Fruit fly (Drosophila melanogaster): Measurements from ENCODE around the gene CG11226.

CG11226 gene

DNA sequence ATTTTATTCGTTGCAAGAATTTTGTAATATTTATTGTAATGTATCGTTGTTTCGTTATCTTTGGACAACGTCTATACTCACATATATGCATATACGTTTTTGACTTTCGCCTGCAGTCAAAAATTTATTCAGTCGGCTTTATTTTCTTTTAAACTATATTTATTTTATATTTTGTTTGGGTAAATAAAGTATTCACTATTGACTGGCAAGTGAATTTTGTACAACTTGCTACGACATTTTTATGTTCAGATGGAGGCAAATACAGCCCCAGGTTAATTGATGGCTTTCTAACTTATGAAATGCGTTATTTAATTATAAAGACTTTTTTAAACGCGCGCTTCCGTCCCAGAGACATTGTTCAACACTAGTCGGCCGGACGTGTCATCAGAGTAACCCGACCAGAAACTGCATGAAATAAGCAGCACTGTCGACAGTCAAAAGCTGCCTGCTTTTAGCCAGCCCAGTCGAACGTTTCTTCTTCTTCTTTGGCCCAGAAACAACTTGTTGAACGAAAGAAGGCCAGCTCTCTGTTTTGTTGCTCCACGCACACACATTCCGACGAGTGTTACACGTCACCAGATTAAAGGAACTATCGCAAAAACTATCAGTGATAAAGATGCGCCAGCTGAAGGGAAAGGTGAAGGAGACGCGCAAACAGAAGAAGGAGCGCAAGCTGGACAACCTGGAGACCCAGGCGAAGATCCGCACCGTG lies 26.7 kb downstream of the CG11226 start, which contains the start of gene CG33169 (continued):
- TF ChIP-seq Dfd (GFP tag; optimal IDR thresholded peaks at IDR 0.05) = no peak
- TF ChIP-seq cwo (GFP tag; optimal IDR thresholded peaks at IDR 0.05) = peak; percentile 56
- TF ChIP-seq eve (GFP tag; optimal IDR thresholded peaks at IDR 0.05) = no peak
- TF ChIP-seq unc-4 (GFP tag; IDR thresholded peaks at IDR 0.05; ENCODE audit: partially characterized antibody) = peak; percentile 57
- TF ChIP-seq p53 (GFP tag; optimal IDR thresholded peaks at IDR 0.05) = peak; percentile 89
- peak; percentile 55 for TF ChIP-seq CG9727 (GFP tag; optimal IDR thresholded peaks at IDR 0.05)
- TF ChIP-seq CG7928 (GFP tag; optimal IDR thresholded peaks at IDR 0.05) = peak; percentile 67
- peak; percentile 59 for TF ChIP-seq Sox102F (GFP tag; optimal IDR thresholded peaks at IDR 0.05)
- peak; percentile 91 for TF ChIP-seq CG42726 (GFP tag; IDR thresholded peaks at IDR 0.05; ENCODE audit: partially characterized antibody)
- TF ChIP-seq CG10654 (GFP tag; optimal IDR thresholded peaks at IDR 0.05) = peak; percentile 80
- TF ChIP-seq kay (GFP tag; optimal IDR thresholded peaks at IDR 0.05) = peak; percentile 99
- peak; percentile 41 for TF ChIP-seq dmrt11E (tag; optimal IDR thresholded peaks at IDR 0.05)
- TF ChIP-seq maf-S (GFP tag; optimal IDR thresholded peaks at IDR 0.05) = peak; percentile 88
- TF ChIP-seq CG18011 (GFP tag; optimal IDR thresholded peaks at IDR 0.05) = peak; percentile 100
- peak; percentile 49; the same call in 1 of the 3 replicates for TF ChIP-seq HLH4C (GFP tag; IDR thresholded peaks at IDR 0.05; ENCODE audit: partially characterized antibody)
- peak; percentile 85 for TF ChIP-seq CG3838 (GFP tag; optimal IDR thresholded peaks at IDR 0.05)
- peak; percentile 74 for TF ChIP-seq CG32772 (GFP tag; IDR thresholded peaks at IDR 0.05)
- peak; percentile 73 for TF ChIP-seq CG14667 (GFP tag; IDR thresholded peaks at IDR 0.05)
- TF ChIP-seq CG16815 (GFP tag; optimal IDR thresholded peaks at IDR 0.05) = peak; percentile 77
- TF ChIP-seq CG10321 (GFP tag; IDR thresholded peaks at IDR 0.05) = peak; percentile 56; the same call in 1 of the 2 replicates
- TF ChIP-seq tll (GFP tag; optimal IDR thresholded peaks at IDR 0.05) = peak in 1 of 2 experiments; percentile 16
- peak; percentile 30 for TF ChIP-seq lbe (GFP tag; optimal IDR thresholded peaks at IDR 0.05)
- TF ChIP-seq Doc2 (GFP tag; IDR thresholded peaks at IDR 0.05) = peak; percentile 70; the same call in 1 of the 2 replicates
- peak; percentile 56 for TF ChIP-seq Vsx1 (GFP tag; optimal IDR thresholded peaks at IDR 0.05)
- TF ChIP-seq CG13287 (GFP tag; IDR thresholded peaks at IDR 0.05; ENCODE audit: partially characterized antibody) = peak; percentile 74
- peak; percentile 100 for TF ChIP-seq scrt (GFP tag; optimal IDR thresholded peaks at IDR 0.05)
- peak; percentile 56; the same call in 1 of the 3 replicates for TF ChIP-seq vnd (GFP tag; IDR thresholded peaks at IDR 0.05; ENCODE audit: partially characterized antibody)
- TF ChIP-seq CG8478 (optimal IDR thresholded peaks at IDR 0.05) = no peak
- peak; percentile 46 for TF ChIP-seq en (GFP tag; optimal IDR thresholded peaks at IDR 0.05)
- TF ChIP-seq CG13123 (GFP tag; optimal IDR thresholded peaks at IDR 0.05) = peak; percentile 60
- peak; percentile 50 for TF ChIP-seq tna (GFP tag; IDR thresholded peaks at IDR 0.05; ENCODE audit: partially characterized antibody)
- TF ChIP-seq CG4282 (GFP tag; optimal IDR thresholded peaks at IDR 0.05) = peak; percentile 84
- TF ChIP-seq CG9817 (tag; optimal IDR thresholded peaks at IDR 0.05) = peak; percentile 92
- peak; percentile 23 for TF ChIP-seq CG2202 (tag; optimal IDR thresholded peaks at IDR 0.05)
- TF ChIP-seq dysf (GFP tag; IDR thresholded peaks at IDR 0.05) = peak; percentile 83
- TF ChIP-seq stwl (tag; optimal IDR thresholded peaks at IDR 0.05) = peak; percentile 96
- TF ChIP-seq CG31224 (GFP tag; IDR thresholded peaks at IDR 0.05) = peak; percentile 69
- peak; percentile 91 for TF ChIP-seq pho (GFP tag; optimal IDR thresholded peaks at IDR 0.05)
- TF ChIP-seq mld (GFP tag; IDR thresholded peaks at IDR 0.05; ENCODE audit: partially characterized antibody) = no peak
- TF ChIP-seq CG12744 (GFP tag; optimal IDR thresholded peaks at IDR 0.05) = peak; percentile 77
- TF ChIP-seq CG10147 (GFP tag; optimal IDR thresholded peaks at IDR 0.05) = peak; percentile 52
- TF ChIP-seq Dip2 (GFP tag; IDR thresholded peaks at IDR 0.05) = no peak
- no peak for TF ChIP-seq Lpt (GFP tag; optimal IDR thresholded peaks at IDR 0.05)
- peak; percentile 90 for TF ChIP-seq CG8944 (GFP tag; optimal IDR thresholded peaks at IDR 0.05)
- no peak for TF ChIP-seq Stat92E (GFP tag; optimal IDR thresholded peaks at IDR 0.05)
- TF ChIP-seq NfI (GFP tag; optimal IDR thresholded peaks at IDR 0.05) = peak; percentile 90
- TF ChIP-seq gem (tag; optimal IDR thresholded peaks at IDR 0.05) = no peak
- TF ChIP-seq CG15514 (GFP tag; optimal IDR thresholded peaks at IDR 0.05) = peak; percentile 91

All from whole organism, embryonic.